Fruit fly (Drosophila melanogaster) whole organism, pupa: ENCODE results near the gene CG1785.

Source experiments
- CG10348 ChIP-seq: fragments of 200-800 bp; sonication (Bioruptor generic); IDR thresholded peaks from 2 replicates; pipeline ENCODE4 v1.3.6; 2022; ENCODE audit warnings: missing biosample characterization, missing genetic modification characterization
- CG12605 ChIP-seq: fragments of 200-800 bp; sonication (Bioruptor generic); IDR thresholded peaks from 2 replicates; pipeline ENCODE4 v1.3.6; 2022; ENCODE audit warnings: missing biosample characterization, missing genetic modification characterization
- CG13204 ChIP-seq: fragments of 200-800 bp; sonication (Bioruptor generic); optimal IDR thresholded peaks from 2 replicates; lab custom pipeline; 2018; ENCODE audit warnings: missing biosample characterization, mild to moderate bottlenecking, missing genetic modification characterization, moderate library complexity
- CG14655 ChIP-seq: fragments of 200-800 bp; sonication (Bioruptor generic); optimal IDR thresholded peaks from 3 replicates; lab custom pipeline; 2017; ENCODE audit warnings: mild to moderate bottlenecking, missing biosample characterization, missing genetic modification reagents, missing genetic modification characterization
- CG15710 ChIP-seq: fragments of 200-800 bp; sonication (Bioruptor generic); optimal IDR thresholded peaks from 2 replicates; lab custom pipeline; 2018; ENCODE audit warnings: missing biosample characterization, mild to moderate bottlenecking, missing genetic modification characterization, moderate library complexity
- CG17806 ChIP-seq: fragments of 200-800 bp; sonication (Bioruptor generic); optimal IDR thresholded peaks from 2 replicates; lab custom pipeline; 2018; ENCODE audit warnings: missing biosample characterization, mild to moderate bottlenecking, missing genetic modification characterization, moderate library complexity
- CG32121 ChIP-seq: fragments of 200-800 bp; sonication (Bioruptor generic); IDR thresholded peaks from 2 replicates; pipeline ENCODE4 v1.3.6; 2022; ENCODE audit warnings: missing biosample characterization, missing genetic modification characterization
- CG34367 ChIP-seq: fragments of 200-800 bp; sonication (Bioruptor generic); optimal IDR thresholded peaks from 2 replicates; lab custom pipeline; 2018; ENCODE audit warnings: missing biosample characterization, mild to moderate bottlenecking, missing genetic modification characterization
- CG4496 ChIP-seq: fragments of 200-800 bp; sonication (Bioruptor generic); IDR thresholded peaks from 3 replicates; pipeline ENCODE4 v1.3.6; 2022; ENCODE audit warnings: missing biosample characterization, missing genetic modification characterization
- CG8159 ChIP-seq: fragments of 200-800 bp; sonication (Bioruptor generic); optimal IDR thresholded peaks from 3 replicates; lab custom pipeline; 2018; ENCODE audit warnings: missing biosample characterization, mild to moderate bottlenecking, missing genetic modification characterization, moderate library complexity
- CG8301 ChIP-seq: fragments of 200-800 bp; sonication (Bioruptor generic); optimal IDR thresholded peaks from 2 replicates; lab custom pipeline; 2018; ENCODE audit warnings: missing biosample characterization, mild to moderate bottlenecking, missing genetic modification characterization
- CG9948 ChIP-seq: fragments of 200-800 bp; sonication (Bioruptor generic); optimal IDR thresholded peaks from 2 replicates; lab custom pipeline; 2018; ENCODE audit warnings: missing biosample characterization, mild to moderate bottlenecking, missing genetic modification characterization, moderate library complexity
- D1 ChIP-seq: fragments of 200-800 bp; sonication (Bioruptor generic); optimal IDR thresholded peaks from 2 replicates; lab custom pipeline; 2018; ENCODE audit warnings: missing biosample characterization, mild to moderate bottlenecking, missing genetic modification characterization, moderate library complexity
- EcR ChIP-seq: fragments of 200-800 bp; sonication (Bioruptor generic); optimal IDR thresholded peaks from 3 replicates; lab custom pipeline; 2019; ENCODE audit warnings: missing biosample characterization, missing genetic modification characterization, mild to moderate bottlenecking, moderate library complexity, missing genetic modification reagents
- Ets98B ChIP-seq: fragments of 200-800 bp; sonication (Bioruptor generic); IDR thresholded peaks from 2 replicates; pipeline ENCODE4 v1.3.6; 2022; ENCODE audit warnings: missing biosample characterization, missing genetic modification characterization
- Pif1A ChIP-seq: fragments of 200-800 bp; sonication (Bioruptor generic); optimal IDR thresholded peaks from 3 replicates; lab custom pipeline; 2016; ENCODE audit warnings: missing biosample characterization, missing genetic modification characterization
- Pif1B ChIP-seq: fragments of 200-800 bp; sonication (Bioruptor generic); optimal IDR thresholded peaks from 3 replicates; lab custom pipeline; 2016; ENCODE audit warnings: missing biosample characterization, missing genetic modification characterization
- Snoo ChIP-seq: fragments of 200-800 bp; sonication (Bioruptor generic); optimal IDR thresholded peaks from 3 replicates; lab custom pipeline; 2017; ENCODE audit warnings: missing biosample characterization, mild to moderate bottlenecking, missing genetic modification characterization, inconsistent platforms
- fd96Ca ChIP-seq: fragments of 200-800 bp; sonication (Bioruptor generic); IDR thresholded peaks from 3 replicates; pipeline ENCODE4 v1.3.6; 2022; ENCODE audit warnings: missing biosample characterization, missing genetic modification characterization
- gl ChIP-seq: fragments of 200-800 bp; sonication (Bioruptor generic); optimal IDR thresholded peaks from 2 replicates; lab custom pipeline; 2018; ENCODE audit warnings: missing biosample characterization, mild to moderate bottlenecking, missing genetic modification characterization
- rn ChIP-seq: fragments of 200-800 bp; sonication (Bioruptor generic); IDR thresholded peaks from 2 replicates; pipeline ENCODE4 v1.3.6; 2022; ENCODE audit warnings: missing biosample characterization, missing genetic modification characterization

Gene CG1785

dm6 chrX:8694823-8695492 lies 19.8 kb upstream of the CG1785 start:
- TF ChIP-seq Pif1B (GFP tag; lab: Kevin White, UChicago) (no peak), Pif1A (GFP tag; lab: Kevin White, UChicago) (no peak), CG34367 (tag; lab: Kevin White, UChicago) (no peak), Snoo (tag; lab: Kevin White, UChicago) (no peak), rn (GFP tag; lab: Robert Waterston, UW) (no peak), CG32121 (GFP tag; lab: Robert Waterston, UW) (no peak), CG15710 (tag; lab: Kevin White, UChicago) (no peak), CG14655 (no peak), CG4496 (GFP tag; lab: Robert Waterston, UW) (no peak), CG8159 (tag; lab: Kevin White, UChicago) (no peak), CG17806 (tag; lab: Kevin White, UChicago) (no peak), EcR (GFP tag; lab: Kevin White, UChicago) (no peak), CG9948 (no peak), CG13204 (GFP tag; lab: Kevin White, UChicago) (no peak), gl (no peak), CG8301 (tag; lab: Kevin White, UChicago) (no peak), CG10348 (GFP tag; lab: Robert Waterston, UW) (no peak), Ets98B (no peak)
- TF ChIP-seq, all 21 proteins: peak for 0

dm6 chrX:8696106-8696595 lies 18.6 kb upstream of the CG1785 start:
- no peak for TF ChIP-seq rn (GFP tag; lab: Robert Waterston, UW)
- TF ChIP-seq Snoo (tag; lab: Kevin White, UChicago), result no peak
- TF ChIP-seq fd96Ca (GFP tag; lab: Robert Waterston, UW), result no peak
- no peak for TF ChIP-seq CG8159 (tag; lab: Kevin White, UChicago)
- no peak for TF ChIP-seq Ets98B
- no peak for TF ChIP-seq CG10348 (GFP tag; lab: Robert Waterston, UW)
- TF ChIP-seq CG12605, result no peak
- TF ChIP-seq Pif1A (GFP tag; lab: Kevin White, UChicago), result no peak
- TF ChIP-seq Pif1B (GFP tag; lab: Kevin White, UChicago), result no peak
- no peak for TF ChIP-seq CG17806 (tag; lab: Kevin White, UChicago)
- no peak for TF ChIP-seq CG8301 (tag; lab: Kevin White, UChicago)
- no peak for TF ChIP-seq CG14655
- TF ChIP-seq gl, result no peak
- no peak for TF ChIP-seq CG9948
- TF ChIP-seq CG34367 (tag; lab: Kevin White, UChicago), result no peak
- no peak for TF ChIP-seq CG15710 (tag; lab: Kevin White, UChicago)
- no peak for TF ChIP-seq CG32121 (GFP tag; lab: Robert Waterston, UW)
- no peak for TF ChIP-seq CG4496 (GFP tag; lab: Robert Waterston, UW)
- TF ChIP-seq D1, result no peak
- TF ChIP-seq, all 21 proteins: peak for 0

DNA sequence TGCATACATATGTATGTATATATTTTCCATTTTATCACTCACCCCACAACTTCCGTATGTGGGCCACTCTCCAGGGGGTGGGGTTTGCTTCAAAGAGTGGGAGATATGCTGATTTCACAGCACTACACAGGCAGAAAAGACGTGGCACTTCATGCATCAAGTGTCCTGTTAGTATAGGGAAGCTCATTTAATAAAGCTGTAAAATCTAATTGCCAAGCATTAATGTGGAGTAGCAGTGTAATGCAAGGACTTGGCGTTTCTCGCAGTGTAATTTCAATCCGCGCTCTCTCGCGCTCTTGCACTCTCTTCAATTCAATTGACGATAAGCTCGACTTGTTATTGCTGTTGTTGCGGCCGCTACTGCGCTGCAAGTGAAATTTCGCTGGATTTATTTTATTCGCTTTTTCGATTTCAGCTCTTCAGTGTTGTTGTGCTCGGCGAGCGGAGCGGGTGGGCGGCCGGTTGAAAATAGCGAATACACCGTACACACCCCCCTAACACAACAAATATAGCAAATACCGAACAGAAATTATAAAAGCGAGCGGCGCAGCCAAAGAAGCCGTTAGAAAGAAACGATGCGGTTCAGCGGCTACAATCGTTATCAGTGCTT lies 5.4 kb upstream of the CG1785 start, which contains the start of gene Hexo2:
Gene Hexo2 (plus strand): TSS at position 419 of the 610 bp plus-strand sequence.
- TF ChIP-seq Ets98B, result peak; percentile 99
- TF ChIP-seq CG9948, result peak; percentile 91
- peak; percentile 98 for TF ChIP-seq CG32121 (GFP tag; lab: Robert Waterston, UW)
- TF ChIP-seq CG13204 (GFP tag; lab: Kevin White, UChicago), result peak; percentile 82
- TF ChIP-seq CG34367 (tag; lab: Kevin White, UChicago), result peak; percentile 94
- TF ChIP-seq Pif1A (GFP tag; lab: Kevin White, UChicago), result peak; percentile 97
- TF ChIP-seq Snoo (tag; lab: Kevin White, UChicago), result peak; percentile 99
- peak; percentile 96 for TF ChIP-seq CG8301 (tag; lab: Kevin White, UChicago)
- TF ChIP-seq CG17806 (tag; lab: Kevin White, UChicago), result peak; percentile 93
- peak; percentile 89 for TF ChIP-seq gl
- TF ChIP-seq EcR (GFP tag; lab: Kevin White, UChicago), result peak; percentile 17
- TF ChIP-seq CG12605, result peak; percentile 97
- peak; percentile 93 for TF ChIP-seq CG15710 (tag; lab: Kevin White, UChicago)
- TF ChIP-seq rn (GFP tag; lab: Robert Waterston, UW), result peak; percentile 98
- peak; percentile 99 for TF ChIP-seq fd96Ca (GFP tag; lab: Robert Waterston, UW)
- peak; percentile 54 for TF ChIP-seq D1
- peak; percentile 99 for TF ChIP-seq CG4496 (GFP tag; lab: Robert Waterston, UW)
- peak; percentile 91 for TF ChIP-seq CG8159 (tag; lab: Kevin White, UChicago)
- peak; percentile 94 for TF ChIP-seq Pif1B (GFP tag; lab: Kevin White, UChicago)
- peak; percentile 96 for TF ChIP-seq CG14655
- peak; percentile 94 for TF ChIP-seq CG10348 (GFP tag; lab: Robert Waterston, UW)
- TF ChIP-seq, all 21 proteins: peak for 21

- TF ChIP-seq CG15710 (tag; lab: Kevin White, UChicago) (peak; percentile 5), CG12605 (no peak), Snoo (tag; lab: Kevin White, UChicago) (no peak), CG8301 (tag; lab: Kevin White, UChicago) (no peak)
Measured at dm6 chrX:8720213-8720612, 5.5 kb downstream of the CG1785 start, which contains the start of gene CG1789. Gene CG1789, plus strand, starts transcription at chrX:8720520.

DNA sequence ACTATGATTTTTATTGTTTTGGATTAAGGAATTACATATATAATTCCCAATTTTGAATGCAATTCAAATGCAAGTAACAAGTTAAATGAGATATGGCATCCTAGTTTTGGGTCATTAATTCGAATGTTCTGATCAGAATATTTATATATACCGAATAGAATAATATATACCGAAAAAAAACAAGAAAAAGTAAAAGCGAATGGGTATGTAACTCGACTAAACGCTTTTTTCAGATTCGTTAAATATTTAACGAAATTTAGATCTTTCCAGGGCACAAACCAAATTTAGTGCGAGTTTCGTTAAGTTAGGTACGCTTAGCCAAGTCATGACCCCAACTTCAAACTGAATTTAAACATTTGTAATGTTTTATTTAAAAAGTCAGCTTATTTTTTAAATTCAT lies 6.8 kb downstream of the CG1785 start:
- TF ChIP-seq CG4496 (GFP tag; lab: Robert Waterston, UW) (0 out of 3 replicates have a peak, but pooled peaks have one; percentile 23), CG15710 (tag; lab: Kevin White, UChicago) (no peak)
